Fruit fly (Drosophila melanogaster) whole organism, wandering third instar larva: ENCODE measurements around the gene CG12078.

Experiments used
- Abd-B ChIP-seq: fragments of >200 bp; optimal IDR thresholded peaks from 2 replicates; lab custom pipeline; 2017; ENCODE audit warnings: missing biosample characterization, missing genetic modification characterization
- CG32264 ChIP-seq: fragments of 200-800 bp; sonication (Bioruptor generic); optimal IDR thresholded peaks from 2 replicates; lab custom pipeline; 2016; ENCODE audit warnings: missing biosample characterization, missing genetic modification characterization
- CG9705 ChIP-seq: fragments of 200-800 bp; sonication (Bioruptor generic); optimal IDR thresholded peaks from 2 replicates; lab custom pipeline; 2018; ENCODE audit warnings: missing biosample characterization, mild to moderate bottlenecking, missing genetic modification characterization
- CrebA ChIP-seq: fragments of 200-800 bp; sonication (Bioruptor generic); optimal IDR thresholded peaks from 2 replicates; lab custom pipeline; 2016; ENCODE audit warnings: missing biosample characterization, mild to moderate bottlenecking, missing genetic modification characterization, borderline replicate concordance
- HLH106 ChIP-seq: fragments of 200-800 bp; optimal IDR thresholded peaks from 3 replicates; lab custom pipeline; 2019; ENCODE audit warnings: missing biosample characterization, mild to moderate bottlenecking, missing genetic modification characterization, moderate library complexity
- Hnf4 ChIP-seq: fragments of 200-800 bp; sonication (Bioruptor generic); optimal IDR thresholded peaks from 2 replicates; lab custom pipeline; 2016; ENCODE audit warnings: missing biosample characterization, mild to moderate bottlenecking, missing genetic modification characterization
- Hr78 ChIP-seq: fragments of >200 bp; optimal IDR thresholded peaks from 2 replicates; lab custom pipeline; 2017; ENCODE audit warnings: missing biosample characterization, missing genetic modification characterization
- Hr83 ChIP-seq: fragments of 200-300 bp; sonication (Bioruptor generic); optimal IDR thresholded peaks from 2 replicates; lab custom pipeline; 2016; ENCODE audit warnings: missing biosample characterization, mild to moderate bottlenecking, missing genetic modification characterization, moderate library complexity; ENCODE audit not compliant: poor library complexity, severe bottlenecking
- Jra ChIP-seq: sonication (Bioruptor generic); optimal IDR thresholded peaks from 2 replicates; lab custom pipeline; 2016; ENCODE audit warnings: missing biosample characterization, missing genetic modification characterization
- Mio ChIP-seq: sonication (Bioruptor generic); optimal IDR thresholded peaks from 2 replicates; lab custom pipeline; 2016; ENCODE audit warnings: missing biosample characterization, missing genetic modification characterization
- Myc ChIP-seq: fragments of >200 bp; optimal IDR thresholded peaks from 2 replicates; lab custom pipeline; 2017
- N ChIP-seq: fragments of >200 bp; optimal IDR thresholded peaks from 2 replicates; lab custom pipeline; 2018; ENCODE audit warnings: missing biosample characterization, missing external identifiers, missing genetic modification characterization
- OdsH ChIP-seq: fragments of 200-800 bp; sonication (Bioruptor generic); optimal IDR thresholded peaks from 2 replicates; lab custom pipeline; 2016; ENCODE audit warnings: missing biosample characterization, mild to moderate bottlenecking, missing genetic modification characterization
- Rel ChIP-seq, 2 experiments: fragments of 200-800 bp; sonication (Bioruptor generic) in 1 of 2; optimal IDR thresholded peaks; 2 replicates in 1 of 2; 3 replicates in 1 of 2; lab custom pipeline; 2016 to 2019; ENCODE audit warnings: mild to moderate bottlenecking in 2 of 2, missing biosample characterization in 2 of 2, missing genetic modification characterization in 2 of 2, moderate library complexity in 1 of 2
- Sp1 ChIP-seq: fragments of 200-800 bp; sonication (Bioruptor generic); optimal IDR thresholded peaks from 3 replicates; lab custom pipeline; 2019; ENCODE audit warnings: missing biosample characterization, mild to moderate bottlenecking, missing genetic modification characterization, moderate library complexity
- Vsx2 ChIP-seq: fragments of 200-300, 225-300 bp; sonication (Bioruptor generic); optimal IDR thresholded peaks from 2 replicates; lab custom pipeline; 2018; ENCODE audit warnings: missing biosample characterization, missing genetic modification characterization; ENCODE audit not compliant: partially characterized antibody
- br ChIP-seq: fragments of 200-800 bp; sonication (Bioruptor generic); optimal IDR thresholded peaks from 2 replicates; lab custom pipeline; 2016; ENCODE audit warnings: missing biosample characterization, missing genetic modification characterization
- brk ChIP-seq: fragments of 200-800 bp; sonication (Bioruptor generic); optimal IDR thresholded peaks from 2 replicates; lab custom pipeline; 2016; ENCODE audit warnings: missing biosample characterization, mild to moderate bottlenecking, missing genetic modification characterization
- dsf ChIP-seq: sonication (Bioruptor generic); optimal IDR thresholded peaks from 2 replicates; lab custom pipeline; 2016; ENCODE audit warnings: missing biosample characterization, missing genetic modification characterization, borderline replicate concordance
- ey ChIP-seq: fragments of 200-800 bp; sonication (Bioruptor generic); optimal IDR thresholded peaks from 2 replicates; lab custom pipeline; 2016; ENCODE audit warnings: missing biosample characterization, missing genetic modification characterization
- foxo ChIP-seq, 2 experiments: fragments of 200-800 bp; sonication (Bioruptor generic); optimal IDR thresholded peaks; 2 replicates in 1 of 2; 3 replicates in 1 of 2; lab custom pipeline; 2016 to 2017; ENCODE audit warnings: missing biosample characterization in 2 of 2, missing genetic modification characterization in 2 of 2
- fru ChIP-seq: fragments of 200-800 bp; sonication (Bioruptor generic); optimal IDR thresholded peaks from 3 replicates; lab custom pipeline; 2016; ENCODE audit warnings: missing biosample characterization, mild to moderate bottlenecking, missing genetic modification characterization
- h ChIP-seq: fragments of 200-800 bp; sonication (Bioruptor generic); optimal IDR thresholded peaks from 3 replicates; lab custom pipeline; 2016; ENCODE audit warnings: missing biosample characterization, mild to moderate bottlenecking, missing genetic modification characterization
- jim ChIP-seq: fragments of 175-275, 200-325 bp; sonication (Bioruptor generic); optimal IDR thresholded peaks from 2 replicates; lab custom pipeline; 2016; ENCODE audit warnings: missing biosample characterization, mild to moderate bottlenecking, missing genetic modification characterization
- lola ChIP-seq: fragments of >200 bp; optimal IDR thresholded peaks from 2 replicates; lab custom pipeline; 2017; ENCODE audit warnings: missing biosample characterization, missing genetic modification characterization
- pan ChIP-seq: fragments of >200 bp; optimal IDR thresholded peaks from 2 replicates; lab custom pipeline; 2017
- psq ChIP-seq: fragments of 200-800 bp; sonication (Bioruptor generic); optimal IDR thresholded peaks from 3 replicates; lab custom pipeline; 2017; ENCODE audit warnings: missing biosample characterization, mild to moderate bottlenecking, missing genetic modification characterization, moderate library complexity
- rgr ChIP-seq: fragments of 200-800 bp; sonication (Bioruptor generic); optimal IDR thresholded peaks from 3 replicates; lab custom pipeline; 2016; ENCODE audit warnings: missing biosample characterization, mild to moderate bottlenecking, missing genetic modification characterization
- sage ChIP-seq: fragments of 200-800 bp; sonication (Bioruptor generic); optimal IDR thresholded peaks from 2 replicates; lab custom pipeline; 2016; ENCODE audit warnings: missing biosample characterization, mild to moderate bottlenecking, missing genetic modification characterization
- sv ChIP-seq: fragments of 200-800 bp; sonication (Bioruptor generic); optimal IDR thresholded peaks from 3 replicates; lab custom pipeline; 2016; ENCODE audit warnings: missing biosample characterization, missing genetic modification characterization
- usp ChIP-seq: fragments of >200 bp; optimal IDR thresholded peaks from 2 replicates; lab custom pipeline; 2017; ENCODE audit warnings: missing biosample characterization, missing genetic modification characterization
- woc ChIP-seq: sonication (Bioruptor generic); optimal IDR thresholded peaks from 2 replicates; lab custom pipeline; 2016; ENCODE audit warnings: missing biosample characterization, mild to moderate bottlenecking, missing genetic modification characterization

Gene CG12078

dm6 chr3L:3203062-3203461 is 41.0 kb downstream of the CG12078 start, which contains the start of gene CG32271:
CG32271 (minus strand) TSS chr3L:3203162.
- TF ChIP-seq CG9705 (GFP tag; lab: Kevin White, UChicago) (no peak), Hnf4 (GFP tag; lab: Kevin White, UChicago) (no peak), Abd-B (GFP tag; lab: Kevin White, UChicago) (no peak), sv (GFP tag; lab: Kevin White, UChicago) (no peak), OdsH (no peak), HLH106 (tag; lab: Kevin White, UChicago) (no peak)
- TF ChIP-seq, all 38 proteins: peak for 0

DNA sequence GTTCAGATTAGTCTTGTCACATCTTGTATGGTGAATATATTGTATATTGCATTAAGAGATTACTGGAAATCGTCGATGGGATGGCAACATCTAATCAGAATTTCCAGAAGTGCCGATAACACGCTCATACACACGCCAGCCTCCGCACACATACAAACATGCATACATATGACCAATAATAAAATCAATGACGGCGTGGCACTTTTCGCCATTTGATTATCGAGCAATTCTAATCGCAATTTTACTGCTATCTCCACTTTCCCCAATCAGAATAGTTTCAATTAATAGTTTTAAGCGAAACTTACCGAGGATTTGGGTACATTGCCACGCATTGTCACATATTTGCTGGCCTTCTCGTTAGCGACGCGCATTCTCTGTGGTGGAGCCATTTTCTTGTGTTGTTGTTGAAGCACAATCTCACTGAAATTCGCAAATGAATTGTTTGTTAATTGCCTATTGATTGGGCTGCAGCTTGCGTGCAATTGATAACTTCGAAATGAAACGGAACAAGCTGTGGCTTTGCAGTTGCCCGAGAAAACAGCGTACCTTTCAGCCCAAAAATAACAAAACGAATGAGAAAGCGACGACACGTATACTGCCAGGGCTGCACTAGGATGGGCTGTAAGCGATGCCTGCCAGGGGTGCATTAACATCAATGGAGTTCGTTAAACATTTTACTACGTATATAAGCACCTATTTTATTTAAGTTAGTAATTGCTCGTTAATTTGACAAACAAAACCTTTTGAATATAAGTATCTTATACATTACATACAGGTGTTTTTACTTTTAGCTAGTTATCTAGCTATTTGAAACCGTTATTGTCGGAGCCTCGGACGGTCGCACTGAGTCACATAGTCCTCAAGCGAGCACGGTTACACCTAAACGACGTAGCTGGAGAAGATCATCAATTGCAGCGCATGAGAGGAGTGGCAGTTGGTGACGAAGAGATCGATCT is 45.4 kb downstream of the CG12078 start, which contains the start of the genes CG32276 and gry:
Gene CG32276 (minus strand): TSS at position 601 of the 956 bp plus-strand sequence.
Gene gry (plus strand): TSS at position 644 of the 956 bp plus-strand sequence.
- TF ChIP-seq OdsH (peak; percentile 75), CrebA (GFP tag; lab: Kevin White, UChicago) (peak; percentile 97), rgr (GFP tag; lab: Kevin White, UChicago) (peak; percentile 87), foxo (GFP tag; optimal IDR thresholded peaks at IDR 0.05; lab: Kevin White, UChicago) (peak in 1 of 2 experiments; percentile 90), Hnf4 (GFP tag; lab: Kevin White, UChicago) (no peak), br (GFP tag; lab: Kevin White, UChicago) (peak; percentile 81), pan (lab: Kevin White, UChicago) (no peak), Mio (GFP tag; lab: Kevin White, UChicago) (no peak), Hr78 (GFP tag; lab: Kevin White, UChicago) (no peak), fru (GFP tag; lab: Kevin White, UChicago) (peak; percentile 89), h (GFP tag; lab: Kevin White, UChicago) (peak; percentile 90), Myc (lab: Kevin White, UChicago) (peak; percentile 83), N (no peak), Vsx2 (GFP tag; lab: Kevin White, UChicago) (no peak), ey (GFP tag; lab: Kevin White, UChicago) (peak; percentile 76), sv (GFP tag; lab: Kevin White, UChicago) (peak; percentile 69), Rel (GFP tag; optimal IDR thresholded peaks at IDR 0.05; lab: Kevin White, UChicago) (no peak), Rel (tag; optimal IDR thresholded peaks at IDR 0.05; lab: Kevin White, UChicago) (peak; percentile 73), Sp1 (GFP tag; lab: Kevin White, UChicago) (peak; percentile 80), HLH106 (tag; lab: Kevin White, UChicago) (peak; percentile 79), usp (GFP tag; lab: Kevin White, UChicago) (no peak), psq (peak; percentile 62), jim (peak; percentile 90), CG9705 (GFP tag; lab: Kevin White, UChicago) (peak; percentile 63), sage (no peak), brk (GFP tag; lab: Kevin White, UChicago) (no peak), woc (peak; percentile 88), Hr83 (peak; percentile 57), dsf (GFP tag; lab: Kevin White, UChicago) (no peak), CG32264 (GFP tag; lab: Kevin White, UChicago) (peak; percentile 18)

dm6 chr3L:3197464-3197863 is 46.6 kb downstream of the CG12078 start, which contains the start of gene CG14966:
CG14966 (minus strand) TSS chr3L:3197631.
- TF ChIP-seq Hnf4 (GFP tag; lab: Kevin White, UChicago) (peak; percentile 79), br (GFP tag; lab: Kevin White, UChicago) (peak; percentile 45), Jra (GFP tag; lab: Kevin White, UChicago) (peak; percentile 50), sage (peak; percentile 25), N (no peak), Mio (GFP tag; lab: Kevin White, UChicago) (no peak), jim (peak; percentile 14), Hr83 (peak; percentile 55), Hr78 (GFP tag; lab: Kevin White, UChicago) (no peak), brk (GFP tag; lab: Kevin White, UChicago) (no peak), CG32264 (GFP tag; lab: Kevin White, UChicago) (no peak), foxo (GFP tag; optimal IDR thresholded peaks at IDR 0.05; lab: Kevin White, UChicago) (peak in 1 of 2 experiments; percentile 59), pan (lab: Kevin White, UChicago) (no peak), h (GFP tag; lab: Kevin White, UChicago) (peak; percentile 55), Vsx2 (GFP tag; lab: Kevin White, UChicago) (no peak), Rel (GFP tag; optimal IDR thresholded peaks at IDR 0.05; lab: Kevin White, UChicago) (no peak), Rel (tag; optimal IDR thresholded peaks at IDR 0.05; lab: Kevin White, UChicago) (peak; percentile 55), rgr (GFP tag; lab: Kevin White, UChicago) (peak; percentile 59), sv (GFP tag; lab: Kevin White, UChicago) (peak; percentile 5), lola (GFP tag; lab: Kevin White, UChicago) (no peak), HLH106 (tag; lab: Kevin White, UChicago) (peak; percentile 25), OdsH (peak; percentile 44), Sp1 (GFP tag; lab: Kevin White, UChicago) (peak; percentile 15), CG9705 (GFP tag; lab: Kevin White, UChicago) (peak; percentile 13), fru (GFP tag; lab: Kevin White, UChicago) (peak; percentile 43), woc (peak; percentile 68), psq (no peak), usp (GFP tag; lab: Kevin White, UChicago) (no peak)
